Fruit fly (Drosophila melanogaster): ENCODE results near the gene Ets97D.

dm6 chr3R:26926477-26926876 is 13.8 kb upstream of the Ets97D start:
- TF ChIP-seq CG8478 (optimal IDR thresholded peaks at IDR 0.05) (no peak), CTCF (optimal IDR thresholded peaks at IDR 0.05) (no peak)
